Worm (Caenorhabditis elegans) whole organism, midembryonic: ENCODE data around the gene Y81B9A.4.

ENCODE experiments used
- T22C8.4 ChIP-seq: fragments of 200-800 bp; sonication (Bioruptor generic); IDR thresholded peaks from 2 replicates; pipeline ENCODE4 v1.3.6; 2022; ENCODE audit warnings: missing genetic modification characterization, missing compliant biosample characterization
- cog-1 ChIP-seq: sonication (generic microtip); optimal IDR thresholded peaks from 2 replicates; lab custom pipeline; 2016; ENCODE audit warnings: missing genetic modification characterization, missing compliant biosample characterization
- flt-1 ChIP-seq: fragments of 200-800 bp; sonication (Bioruptor generic); IDR thresholded peaks from 2 replicates; pipeline ENCODE4 v1.3.6; 2022; ENCODE audit warnings: missing genetic modification characterization, missing compliant biosample characterization
- klf-2 ChIP-seq: fragments of 200-800 bp; sonication (Bioruptor generic); conservative IDR thresholded peaks from 2 replicates; pipeline ENCODE4 v1.3.6; 2022; ENCODE audit warnings: missing genetic modification reagents, missing genetic modification characterization, missing compliant biosample characterization
- med-1 ChIP-seq: sonication (generic microtip); optimal IDR thresholded peaks from 2 replicates; lab custom pipeline; 2017; ENCODE audit warnings: missing genetic modification characterization, mild to moderate bottlenecking, missing compliant biosample characterization, antibody characterized with exemption, missing genetic modification reagents; ENCODE audit not compliant: insufficient read depth
- ref-1 ChIP-seq: fragments of 200-800 bp; sonication (Bioruptor generic); conservative IDR thresholded peaks from 2 replicates; pipeline ENCODE4 v1.3.6; 2022; ENCODE audit warnings: missing genetic modification reagents, missing genetic modification characterization, missing compliant biosample characterization
- tab-1 ChIP-seq: fragments of 200-800 bp; sonication (Bioruptor generic); IDR thresholded peaks from 2 replicates; pipeline ENCODE4 v1.3.6; 2022; ENCODE audit warnings: missing genetic modification characterization, missing compliant biosample characterization
- ztf-23 ChIP-seq: fragments of 200-800 bp; sonication (Bioruptor generic); IDR thresholded peaks from 2 replicates; pipeline ENCODE4 v1.3.6; 2022; ENCODE audit warnings: missing genetic modification reagents, missing genetic modification characterization, missing compliant biosample characterization
- ztf-29 ChIP-seq: fragments of 200-800 bp; sonication (Bioruptor generic); IDR thresholded peaks from 2 replicates; pipeline ENCODE4 v1.3.6; 2022; ENCODE audit warnings: missing genetic modification reagents, missing genetic modification characterization, missing compliant biosample characterization

Y81B9A.4 gene

ce11 chrX:9172278-9172677, 8.4 kb downstream of the Y81B9A.4 start, which contains the start of gene B0563.18:
Gene B0563.18, plus strand, starts transcription at chrX:9172578.
- TF ChIP-seq T22C8.4 (GFP tag; lab: Robert Waterston, UW) = no peak
- no peak for TF ChIP-seq klf-2
- TF ChIP-seq ztf-23 (GFP tag; lab: Robert Waterston, UW) = no peak
- TF ChIP-seq cog-1 (tag; lab: Kevin White, UChicago) = no peak
- TF ChIP-seq ref-1 (GFP tag; lab: Robert Waterston, UW) = no peak
- no peak for TF ChIP-seq med-1 (GFP tag; lab: Kevin White, UChicago)
- no peak for TF ChIP-seq ztf-29
- no peak for TF ChIP-seq flt-1
- TF ChIP-seq tab-1 (GFP tag; lab: Robert Waterston, UW) = no peak

- TF ChIP-seq med-1 (GFP tag; lab: Kevin White, UChicago) (no peak), ref-1 (GFP tag; lab: Robert Waterston, UW) (no peak), ztf-23 (GFP tag; lab: Robert Waterston, UW) (no peak), cog-1 (tag; lab: Kevin White, UChicago) (no peak), ztf-29 (no peak), flt-1 (no peak), klf-2 (no peak), tab-1 (GFP tag; lab: Robert Waterston, UW) (no peak), T22C8.4 (GFP tag; lab: Robert Waterston, UW) (no peak)
Observed at ce11 chrX:9171241-9171640, 9.5 kb downstream of the Y81B9A.4 start, which contains the start of gene B0563.1. Gene B0563.1, plus strand, starts transcription at chrX:9171541.

ce11 chrX:9170058-9170457, 10.7 kb downstream of the Y81B9A.4 start:
- no peak for TF ChIP-seq klf-2
- TF ChIP-seq tab-1 (GFP tag; lab: Robert Waterston, UW) = no peak
- no peak for TF ChIP-seq ztf-29
- TF ChIP-seq cog-1 (tag; lab: Kevin White, UChicago) = no peak
- no peak for TF ChIP-seq ref-1 (GFP tag; lab: Robert Waterston, UW)
- no peak for TF ChIP-seq T22C8.4 (GFP tag; lab: Robert Waterston, UW)
- no peak for TF ChIP-seq flt-1
- no peak for TF ChIP-seq med-1 (GFP tag; lab: Kevin White, UChicago)
- TF ChIP-seq ztf-23 (GFP tag; lab: Robert Waterston, UW) = no peak

- no peak for TF ChIP-seq ztf-29
- no peak for TF ChIP-seq T22C8.4 (GFP tag; lab: Robert Waterston, UW)
Observed at ce11 chrX:9168239-9168638, 12.5 kb downstream of the Y81B9A.4 start, which contains the start of gene B0563.9. Gene B0563.9, plus strand, starts transcription at chrX:9168539.

ce11 chrX:9166921-9167320, 13.8 kb downstream of the Y81B9A.4 start, which contains the start of gene B0563.10:
Gene B0563.10, minus strand, starts transcription at chrX:9167245.
- no peak for TF ChIP-seq med-1 (GFP tag; lab: Kevin White, UChicago)

- no peak for TF ChIP-seq ztf-29
- no peak for TF ChIP-seq T22C8.4 (GFP tag; lab: Robert Waterston, UW)
- no peak for TF ChIP-seq klf-2
- no peak for TF ChIP-seq tab-1 (GFP tag; lab: Robert Waterston, UW)
- TF ChIP-seq med-1 (GFP tag; lab: Kevin White, UChicago) = no peak
Observed at ce11 chrX:9162864-9163263, 17.9 kb downstream of the Y81B9A.4 start, which contains the start of gene tsp-11. Gene tsp-11, plus strand, starts transcription at chrX:9163164.

- TF ChIP-seq tab-1 (GFP tag; lab: Robert Waterston, UW) = no peak
- no peak for TF ChIP-seq ztf-23 (GFP tag; lab: Robert Waterston, UW)
- no peak for TF ChIP-seq klf-2
- TF ChIP-seq flt-1 = no peak
- no peak for TF ChIP-seq med-1 (GFP tag; lab: Kevin White, UChicago)
- TF ChIP-seq T22C8.4 (GFP tag; lab: Robert Waterston, UW) = no peak
Observed at ce11 chrX:9161253-9161904, 19.3 kb downstream of the Y81B9A.4 start.

- TF ChIP-seq flt-1 (no peak), med-1 (GFP tag; lab: Kevin White, UChicago) (no peak), ztf-23 (GFP tag; lab: Robert Waterston, UW) (no peak), ztf-29 (no peak), tab-1 (GFP tag; lab: Robert Waterston, UW) (no peak), cog-1 (tag; lab: Kevin White, UChicago) (no peak), T22C8.4 (GFP tag; lab: Robert Waterston, UW) (no peak), klf-2 (no peak), ref-1 (GFP tag; lab: Robert Waterston, UW) (no peak)
Observed at ce11 chrX:9155751-9156150, 25.0 kb downstream of the Y81B9A.4 start.

- TF ChIP-seq flt-1 (no peak), tab-1 (GFP tag; lab: Robert Waterston, UW) (no peak), ztf-23 (GFP tag; lab: Robert Waterston, UW) (no peak), klf-2 (no peak), ref-1 (GFP tag; lab: Robert Waterston, UW) (no peak), T22C8.4 (GFP tag; lab: Robert Waterston, UW) (no peak), ztf-29 (no peak), cog-1 (tag; lab: Kevin White, UChicago) (no peak), med-1 (GFP tag; lab: Kevin White, UChicago) (no peak)
Observed at ce11 chrX:9154216-9154615, 26.5 kb downstream of the Y81B9A.4 start, which contains the start of gene B0563.7. Gene B0563.7, minus strand, starts transcription at chrX:9154316.

- no peak for TF ChIP-seq ztf-23 (GFP tag; lab: Robert Waterston, UW)
- TF ChIP-seq flt-1 = no peak
- no peak for TF ChIP-seq T22C8.4 (GFP tag; lab: Robert Waterston, UW)
- no peak for TF ChIP-seq tab-1 (GFP tag; lab: Robert Waterston, UW)
- TF ChIP-seq klf-2 = no peak
- no peak for TF ChIP-seq ref-1 (GFP tag; lab: Robert Waterston, UW)
- TF ChIP-seq cog-1 (tag; lab: Kevin White, UChicago) = no peak
- no peak for TF ChIP-seq ztf-29
- no peak for TF ChIP-seq med-1 (GFP tag; lab: Kevin White, UChicago)
Observed at ce11 chrX:9150269-9150744, 30.4 kb downstream of the Y81B9A.4 start, which contains the start of gene tmbi-4. Gene tmbi-4, plus strand, starts transcription at chrX:9150694.
